Worm (Caenorhabditis elegans) whole organism, late embryonic: ENCODE data around the gene C02E7.6.

Experiments
- ceh-31 ChIP-seq: sonication (generic microtip); optimal IDR thresholded peaks from 2 replicates; lab custom pipeline; 2016; ENCODE audit warnings: missing genetic modification characterization, missing compliant biosample characterization
- dmd-4 ChIP-seq: sonication (generic microtip); optimal IDR thresholded peaks from 2 replicates; lab custom pipeline; 2016; ENCODE audit warnings: borderline replicate concordance, missing genetic modification characterization, missing compliant biosample characterization
- gmeb-2 ChIP-seq: sonication (generic microtip); optimal IDR thresholded peaks from 2 replicates; lab custom pipeline; 2016; ENCODE audit warnings: missing genetic modification characterization, inconsistent platforms, missing compliant biosample characterization
- lim-6 ChIP-seq: sonication (generic microtip); optimal IDR thresholded peaks from 2 replicates; lab custom pipeline; 2016; ENCODE audit warnings: missing genetic modification characterization, missing compliant biosample characterization
- nhr-11 ChIP-seq: fragments of 150-350 bp; optimal IDR thresholded peaks from 2 replicates; lab custom pipeline; 2014; ENCODE audit warnings: missing biosample characterization, missing genetic modification characterization
- nhr-232 ChIP-seq: sonication (generic microtip); optimal IDR thresholded peaks from 2 replicates; lab custom pipeline; 2016; ENCODE audit warnings: missing genetic modification characterization, missing compliant biosample characterization
- pha-4 ChIP-seq: fragments of 150-350 bp; optimal IDR thresholded peaks from 2 replicates; lab custom pipeline; 2018; ENCODE audit warnings: missing biosample characterization, missing genetic modification reagents, missing genetic modification characterization
- pqm-1 ChIP-seq: sonication (generic microtip); optimal IDR thresholded peaks from 2 replicates; lab custom pipeline; 2016; ENCODE audit warnings: missing genetic modification characterization, missing compliant biosample characterization
- ref-2 ChIP-seq: sonication (generic microtip); optimal IDR thresholded peaks from 2 replicates; lab custom pipeline; 2016; ENCODE audit warnings: missing genetic modification characterization, missing compliant biosample characterization
- sdc-2 ChIP-seq: sonication (generic microtip); optimal IDR thresholded peaks from 2 replicates; lab custom pipeline; 2016; ENCODE audit warnings: missing genotype, missing genetic modification characterization, missing compliant biosample characterization
- tbx-2 ChIP-seq: sonication (generic microtip); optimal IDR thresholded peaks from 2 replicates; lab custom pipeline; 2016; ENCODE audit warnings: missing genetic modification characterization, missing compliant biosample characterization
- ztf-16 ChIP-seq: sonication (generic microtip); optimal IDR thresholded peaks from 2 replicates; lab custom pipeline; 2017; ENCODE audit warnings: missing genetic modification characterization, missing compliant biosample characterization

DNA sequence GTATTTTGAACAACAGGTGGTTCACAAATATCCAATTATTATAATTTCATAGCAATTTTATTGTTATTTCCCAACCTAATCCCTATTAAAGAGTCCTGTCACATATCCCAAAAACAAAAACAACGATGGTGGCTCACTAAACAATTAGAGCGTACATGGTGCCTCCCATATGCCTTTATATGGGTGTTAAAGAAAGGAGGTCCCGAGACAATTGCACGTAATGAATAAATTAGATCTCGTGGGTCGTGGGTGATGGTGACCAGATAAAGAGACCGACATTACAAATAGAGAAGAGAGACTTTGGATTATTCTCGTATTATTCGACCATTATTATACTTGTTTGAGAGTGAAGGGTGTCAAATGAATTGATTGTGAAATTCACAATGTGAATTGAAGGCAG is 48.2 kb downstream of the C02E7.6 start:
- peak; percentile 27 for TF ChIP-seq ref-2 (tag; lab: Kevin White, UChicago)
- peak; percentile 78 for TF ChIP-seq ceh-31 (tag; lab: Kevin White, UChicago)
- no peak for TF ChIP-seq pha-4 (tag; lab: Kevin White, UChicago)
- TF ChIP-seq lim-6 (tag; lab: Kevin White, UChicago) = no peak
- TF ChIP-seq gmeb-2 (tag; lab: Kevin White, UChicago) = no peak
- no peak for TF ChIP-seq pqm-1 (tag; lab: Kevin White, UChicago)
- no peak for TF ChIP-seq ztf-16 (tag; lab: Kevin White, UChicago)
- no peak for TF ChIP-seq nhr-11 (tag; lab: Kevin White, UChicago)
- TF ChIP-seq nhr-232 = no peak
- peak; percentile 2 for TF ChIP-seq tbx-2
- TF ChIP-seq sdc-2 (tag; lab: Kevin White, UChicago) = no peak
- TF ChIP-seq dmd-4 = no peak
